Fruit fly (Drosophila melanogaster): ENCODE data around the gene Nnf1b.

Gene Nnf1b

dm6 chr2L:850727-851257 lies 40.4 kb downstream of the Nnf1b start, which contains the start of gene drongo (continued):
- TF ChIP-seq CG16815 (GFP tag; optimal IDR thresholded peaks at IDR 0.05): no peak
- peak; percentile 43 for TF ChIP-seq HLH4C (GFP tag; IDR thresholded peaks at IDR 0.05; ENCODE audit: partially characterized antibody)
- no peak for TF ChIP-seq H15 (GFP tag; IDR thresholded peaks at IDR 0.05)
- TF ChIP-seq fd64A (GFP tag; optimal IDR thresholded peaks at IDR 0.05): peak; percentile 45
- peak; percentile 1 for TF ChIP-seq ERR (GFP tag; optimal IDR thresholded peaks at IDR 0.05)
- peak; percentile 16 for TF ChIP-seq CG30403 (GFP tag; optimal IDR thresholded peaks at IDR 0.05)
- TF ChIP-seq caup (GFP tag; optimal IDR thresholded peaks at IDR 0.05; ENCODE audit: severe bottlenecking): peak; percentile 55
- no peak for TF ChIP-seq NK7.1 (GFP tag; optimal IDR thresholded peaks at IDR 0.05)
- no peak for TF ChIP-seq CG8281 (tag; optimal IDR thresholded peaks at IDR 0.05)
- no peak for TF ChIP-seq ssp (GFP tag; IDR thresholded peaks at IDR 0.05)
- TF ChIP-seq pfk (GFP tag; optimal IDR thresholded peaks at IDR 0.05): peak; percentile 99
- TF ChIP-seq NfI (GFP tag; optimal IDR thresholded peaks at IDR 0.05): peak; percentile 34
- peak; percentile 38 for TF ChIP-seq CG8290 (GFP tag; optimal IDR thresholded peaks at IDR 0.05)
- TF ChIP-seq CG8290 (tag; optimal IDR thresholded peaks at IDR 0.05): peak; percentile 47 to 85
- no peak for TF ChIP-seq dmrt99B (tag; optimal IDR thresholded peaks at IDR 0.05)
- TF ChIP-seq CG12104 (GFP tag; optimal IDR thresholded peaks at IDR 0.05): no peak
- peak; percentile 55 for TF ChIP-seq CG2116 (GFP tag; optimal IDR thresholded peaks at IDR 0.05)
- TF ChIP-seq bowl (GFP tag; IDR thresholded peaks at IDR 0.05): no peak
- peak; percentile 17 for TF ChIP-seq CG8089 (GFP tag; optimal IDR thresholded peaks at IDR 0.05)
- peak; percentile 48 for TF ChIP-seq CG13296 (GFP tag; optimal IDR thresholded peaks at IDR 0.05)
- no peak for TF ChIP-seq CG4404 (GFP tag; IDR thresholded peaks at IDR 0.05)
- TF ChIP-seq Jarid2 (GFP tag; optimal IDR thresholded peaks at IDR 0.05): peak; percentile 97
- TF ChIP-seq Pdp1 (GFP tag; optimal IDR thresholded peaks at IDR 0.05): peak in 1 of 2 experiments; percentile 29
- no peak for TF ChIP-seq CG12744 (GFP tag; optimal IDR thresholded peaks at IDR 0.05)
- TF ChIP-seq CG9215 (GFP tag; IDR thresholded peaks at IDR 0.05): no peak
- TF ChIP-seq luna (GFP tag; optimal IDR thresholded peaks at IDR 0.05): no peak
- TF ChIP-seq CG30431 (GFP tag; optimal IDR thresholded peaks at IDR 0.05): no peak
- no peak for TF ChIP-seq emc (GFP tag; optimal IDR thresholded peaks at IDR 0.05)
- 0 out of 3 replicates have a peak, but pooled peaks have one; percentile 43 for TF ChIP-seq zfh1 (GFP tag; IDR thresholded peaks at IDR 0.05)
- TF ChIP-seq CG34422 (GFP tag; IDR thresholded peaks at IDR 0.05): peak; percentile 60; the same call in 1 of the 3 replicates
- no peak for TF ChIP-seq az2 (GFP tag; optimal IDR thresholded peaks at IDR 0.05)
- TF ChIP-seq eve (GFP tag; optimal IDR thresholded peaks at IDR 0.05): no peak
- no peak for TF ChIP-seq lbe (GFP tag; optimal IDR thresholded peaks at IDR 0.05)
- TF ChIP-seq Nf-YA (GFP tag; IDR thresholded peaks at IDR 0.05): no peak
- no peak for TF ChIP-seq corto (GFP tag; optimal IDR thresholded peaks at IDR 0.05)
- no peak for TF ChIP-seq tup (GFP tag; optimal IDR thresholded peaks at IDR 0.05)
- peak; percentile 32; the same call in 1 of the 2 replicates for TF ChIP-seq CG9932 (GFP tag; IDR thresholded peaks at IDR 0.05)
- peak; percentile 92 for TF ChIP-seq CG12659 (GFP tag; optimal IDR thresholded peaks at IDR 0.05)
- peak; percentile 37 for TF ChIP-seq ash1 (GFP tag; optimal IDR thresholded peaks at IDR 0.05)
- TF ChIP-seq CG12769 (tag; optimal IDR thresholded peaks at IDR 0.05): peak; percentile 69
- no peak for TF ChIP-seq Chrac-16 (GFP tag; optimal IDR thresholded peaks at IDR 0.05)
- peak; percentile 83 for TF ChIP-seq MESR4 (GFP tag; optimal IDR thresholded peaks at IDR 0.05)
- 0 out of 2 replicates have a peak, but pooled peaks have one; percentile 10 for TF ChIP-seq CG43689 (GFP tag; IDR thresholded peaks at IDR 0.05)
- no peak for TF ChIP-seq CG8359 (GFP tag; optimal IDR thresholded peaks at IDR 0.05; ENCODE audit: borderline replicate concordance)
- 0 out of 3 replicates have a peak, but pooled peaks have one; percentile 50 for TF ChIP-seq CG11456 (GFP tag; IDR thresholded peaks at IDR 0.05)
- no peak for TF ChIP-seq Hmx (GFP tag; optimal IDR thresholded peaks at IDR 0.05)
- peak; percentile 67 for TF ChIP-seq her (GFP tag; optimal IDR thresholded peaks at IDR 0.05)
- no peak; the same call in 1 of the 3 replicates for TF ChIP-seq zen2 (GFP tag; IDR thresholded peaks at IDR 0.05; ENCODE audit: partially characterized antibody)
- no peak for TF ChIP-seq CG3065 (GFP tag; optimal IDR thresholded peaks at IDR 0.05)
- TF ChIP-seq CG3726 (GFP tag; IDR thresholded peaks at IDR 0.05): no peak

Data from whole organism, embryonic.